Fruit fly (Drosophila melanogaster): ENCODE data around the gene CG42579.

DNA sequence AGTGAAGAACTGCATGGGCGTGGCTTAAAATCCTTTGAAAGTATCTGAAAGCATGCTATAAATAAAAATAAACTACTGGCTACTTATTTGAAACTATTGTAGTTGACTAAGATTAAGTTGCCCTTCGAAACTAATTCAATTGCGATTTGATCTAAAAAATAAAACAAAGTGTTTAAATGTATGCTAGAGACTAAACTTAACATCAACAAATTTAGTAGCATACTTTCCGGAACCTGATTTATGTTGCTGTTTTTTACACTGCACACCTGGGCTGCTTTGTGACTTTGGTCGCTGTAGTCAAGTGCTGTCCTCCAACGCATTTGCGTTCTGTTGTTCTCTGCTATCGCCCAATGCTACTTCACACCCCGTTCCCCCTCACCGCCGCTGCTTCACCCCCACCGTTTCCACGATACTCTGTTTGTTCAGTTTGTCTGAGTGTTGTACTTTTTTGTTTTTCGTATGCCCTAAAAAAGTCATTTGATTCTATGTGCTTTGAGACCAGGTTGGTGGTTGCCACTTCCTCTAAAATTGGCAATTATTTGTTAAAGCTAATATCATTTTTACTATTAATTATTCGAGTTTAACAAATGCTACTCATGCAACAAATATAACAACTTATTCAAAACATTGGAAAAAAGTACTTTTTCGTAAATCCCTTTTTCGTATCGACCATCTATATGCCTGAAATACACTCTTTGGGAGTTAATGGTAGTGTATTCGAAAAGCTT lies 24.5 kb upstream of the CG42579 start:
- TF ChIP-seq CG7101 (tag; optimal IDR thresholded peaks at IDR 0.05) (peak; percentile 17), CG1620 (GFP tag; optimal IDR thresholded peaks at IDR 0.05) (no peak), Hr96 (GFP tag; optimal IDR thresholded peaks at IDR 0.05) (peak; percentile 51), cic (GFP tag; optimal IDR thresholded peaks at IDR 0.05) (peak; percentile 21), Clk (GFP tag; optimal IDR thresholded peaks at IDR 0.05) (no peak), Mnt (GFP tag; optimal IDR thresholded peaks at IDR 0.05) (peak; percentile 44), CG5204 (GFP tag; optimal IDR thresholded peaks at IDR 0.05) (no peak), kay (GFP tag; ENCODE audit: borderline replicate concordance) (no peak), bab1 (GFP tag; optimal IDR thresholded peaks at IDR 0.05) (no peak), CG14711 (tag; optimal IDR thresholded peaks at IDR 0.05) (peak; percentile 29), ovo (GFP tag; optimal IDR thresholded peaks at IDR 0.05) (no peak), CG33017 (tag; optimal IDR thresholded peaks at IDR 0.05) (no peak), CG7045 (GFP tag; optimal IDR thresholded peaks at IDR 0.05) (no peak), toe (GFP tag; optimal IDR thresholded peaks at IDR 0.05) (no peak)

All from whole organism, adult.